Fruit fly (Drosophila melanogaster) whole organism, embryonic: ENCODE results near the gene pHCl-2.
A peak's percentile ranks its signal among the peaks of the same experiment; 100 is the strongest.

Source experiments
- Abd-B ChIP-seq: fragments of 200-800 bp; sonication (Bioruptor generic); optimal IDR thresholded peaks from 2 replicates; lab custom pipeline; 2018; ENCODE audit warnings: missing biosample characterization, mild to moderate bottlenecking, missing genetic modification characterization, moderate library complexity
- Bdp1 ChIP-seq: fragments of 200-800 bp; sonication (Bioruptor generic); optimal IDR thresholded peaks from 3 replicates; lab custom pipeline; 2016; ENCODE audit warnings: missing biosample characterization, missing genetic modification characterization
- CG10543 ChIP-seq: fragments of 200-800 bp; sonication (Bioruptor generic); optimal IDR thresholded peaks from 3 replicates; lab custom pipeline; 2017; ENCODE audit warnings: missing biosample characterization, mild to moderate bottlenecking, missing genetic modification characterization, moderate library complexity
- CG11085 ChIP-seq: fragments of 200-800 bp; sonication (Bioruptor generic); IDR thresholded peaks from 2 replicates; pipeline ENCODE4 v1.3.6; 2022; ENCODE audit warnings: missing biosample characterization, missing genetic modification characterization
- CG12104 ChIP-seq: fragments of 200-800 bp; sonication (Bioruptor generic); optimal IDR thresholded peaks from 3 replicates; lab custom pipeline; 2016; ENCODE audit warnings: missing biosample characterization, missing genetic modification characterization
- CG1233 ChIP-seq: fragments of 200-800 bp; sonication (Bioruptor generic); optimal IDR thresholded peaks from 4 replicates; lab custom pipeline; 2018; ENCODE audit warnings: missing biosample characterization, mild to moderate bottlenecking, missing genetic modification characterization
- CG15073 ChIP-seq: fragments of 200-800 bp; sonication (Bioruptor generic); optimal IDR thresholded peaks from 2 replicates; lab custom pipeline; 2016; ENCODE audit warnings: missing biosample characterization, missing genetic modification characterization
- CG17912 ChIP-seq: fragments of 200-800 bp; sonication (Bioruptor generic); optimal IDR thresholded peaks from 2 replicates; lab custom pipeline; 2018; ENCODE audit warnings: missing biosample characterization, mild to moderate bottlenecking, missing genetic modification characterization
- CG18011 ChIP-seq: fragments of 200-800 bp; sonication (Bioruptor generic); optimal IDR thresholded peaks from 2 replicates; lab custom pipeline; 2017; ENCODE audit warnings: missing biosample characterization, missing genetic modification characterization, mild to moderate bottlenecking, moderate library complexity, missing genotype
- CG30020 ChIP-seq: fragments of 200-800 bp; optimal IDR thresholded peaks from 2 replicates; lab custom pipeline; 2019; ENCODE audit warnings: missing biosample characterization, mild to moderate bottlenecking, missing genetic modification characterization, moderate library complexity
- CG30431 ChIP-seq: fragments of 200-800 bp; sonication (Bioruptor generic); optimal IDR thresholded peaks from 2 replicates; lab custom pipeline; 2017; ENCODE audit warnings: missing biosample characterization, missing genetic modification characterization
- CG31224 ChIP-seq: fragments of 200-800 bp; sonication (Bioruptor generic); IDR thresholded peaks from 2 replicates; pipeline ENCODE4 v1.3.6; 2022; ENCODE audit warnings: missing biosample characterization, missing genetic modification characterization
- CG31441 ChIP-seq: fragments of 200-800 bp; sonication (Bioruptor generic); IDR thresholded peaks from 2 replicates; pipeline ENCODE4 v1.3.6; 2022; ENCODE audit warnings: missing biosample characterization, missing genetic modification characterization
- CG34422 ChIP-seq: fragments of 200-800 bp; sonication (Bioruptor generic); IDR thresholded peaks from 3 replicates; pipeline ENCODE4 v1.3.6; 2022; ENCODE audit warnings: missing biosample characterization, missing genetic modification characterization
- CG3847 ChIP-seq: fragments of 200-800 bp; sonication (Bioruptor generic); IDR thresholded peaks from 2 replicates; pipeline ENCODE4 v1.3.6; 2022; ENCODE audit warnings: missing biosample characterization, missing genetic modification characterization
- CG3995 ChIP-seq: fragments of 200-800 bp; sonication (Bioruptor generic); optimal IDR thresholded peaks from 3 replicates; lab custom pipeline; 2016; ENCODE audit warnings: missing biosample characterization, missing genetic modification characterization
- CG42726 ChIP-seq: fragments of 200-800 bp; sonication (Bioruptor generic); IDR thresholded peaks from 2 replicates; pipeline ENCODE4 v1.3.6; 2022; ENCODE audit warnings: missing biosample characterization, missing genetic modification characterization; ENCODE audit not compliant: partially characterized antibody
- CG4328 ChIP-seq: fragments of 200-800 bp; sonication (Bioruptor generic); optimal IDR thresholded peaks from 3 replicates; lab custom pipeline; 2017; ENCODE audit warnings: missing biosample characterization, missing genetic modification reagents, missing genetic modification characterization
- CG4730 ChIP-seq: fragments of 200-800 bp; sonication (Bioruptor generic); IDR thresholded peaks from 2 replicates; pipeline ENCODE4 v1.3.6; 2022; ENCODE audit warnings: missing biosample characterization, missing genetic modification characterization
- CG5180 ChIP-seq: fragments of 200-800 bp; sonication (Bioruptor generic); optimal IDR thresholded peaks from 3 replicates; lab custom pipeline; 2017; ENCODE audit warnings: missing biosample characterization, missing genetic modification characterization, mild to moderate bottlenecking, moderate library complexity, missing genetic modification reagents
- CG6689 ChIP-seq: fragments of 200-800 bp; sonication (Bioruptor generic); IDR thresholded peaks from 2 replicates; pipeline ENCODE4 v1.3.6; 2022; ENCODE audit warnings: missing biosample characterization, missing genetic modification characterization
- CG6791 ChIP-seq: fragments of 200-800 bp; sonication (Bioruptor generic); IDR thresholded peaks from 3 replicates; pipeline ENCODE4 v1.3.6; 2022; ENCODE audit warnings: missing biosample characterization, missing genetic modification characterization; ENCODE audit not compliant: partially characterized antibody
- CG7271 ChIP-seq: fragments of 200-800 bp; sonication (Bioruptor generic); optimal IDR thresholded peaks from 2 replicates; lab custom pipeline; 2018; ENCODE audit warnings: missing biosample characterization, mild to moderate bottlenecking, missing genetic modification characterization, moderate library complexity
- CG7839 ChIP-seq: fragments of 200-800 bp; sonication (Bioruptor generic); optimal IDR thresholded peaks from 3 replicates; lab custom pipeline; 2018; ENCODE audit warnings: missing biosample characterization, mild to moderate bottlenecking, missing genetic modification characterization, moderate library complexity
- CG8281 ChIP-seq: fragments of 200-800 bp; sonication (Bioruptor generic); optimal IDR thresholded peaks from 2 replicates; lab custom pipeline; 2018; ENCODE audit warnings: missing biosample characterization, mild to moderate bottlenecking, missing genetic modification characterization, moderate library complexity
- CG9609 ChIP-seq: fragments of 200-800 bp; sonication (Bioruptor generic); optimal IDR thresholded peaks from 3 replicates; lab custom pipeline; 2016; ENCODE audit warnings: missing biosample characterization, missing genetic modification characterization
- Dref ChIP-seq: fragments of 200-800 bp; sonication (Bioruptor generic); IDR thresholded peaks from 2 replicates; pipeline ENCODE4 v1.3.6; 2022; ENCODE audit warnings: missing biosample characterization, missing genetic modification characterization
- H15 ChIP-seq: fragments of 200-800 bp; sonication (Bioruptor generic); IDR thresholded peaks from 3 replicates; pipeline ENCODE4 v1.3.6; 2022; ENCODE audit warnings: missing biosample characterization, missing genetic modification characterization
- Jarid2 ChIP-seq: fragments of 200-800 bp; sonication (Bioruptor generic); optimal IDR thresholded peaks from 3 replicates; lab custom pipeline; 2017; ENCODE audit warnings: mild to moderate bottlenecking, missing biosample characterization, missing genetic modification reagents, missing genetic modification characterization
- Mad ChIP-seq: fragments of 200-800 bp; sonication (Bioruptor generic); optimal IDR thresholded peaks from 2 replicates; lab custom pipeline; 2016; ENCODE audit warnings: missing biosample characterization, missing genetic modification characterization
- Meics ChIP-seq: fragments of 200-800 bp; sonication (Bioruptor generic); optimal IDR thresholded peaks from 2 replicates; lab custom pipeline; 2017; ENCODE audit warnings: missing biosample characterization, mild to moderate bottlenecking, missing genetic modification characterization
- Nf-YA ChIP-seq: fragments of 200-800 bp; sonication (Bioruptor generic); IDR thresholded peaks from 2 replicates; pipeline ENCODE4 v1.3.6; 2022; ENCODE audit warnings: missing biosample characterization, missing genetic modification characterization
- Rx ChIP-seq: fragments of 200-800 bp; sonication (Bioruptor generic); IDR thresholded peaks from 2 replicates; pipeline ENCODE4 v1.3.6; 2022; ENCODE audit warnings: missing biosample characterization, missing genetic modification characterization
- Spps ChIP-seq: fragments of 200-800 bp; sonication (Bioruptor generic); optimal IDR thresholded peaks from 2 replicates; lab custom pipeline; 2018; ENCODE audit warnings: missing biosample characterization, mild to moderate bottlenecking, missing genetic modification characterization
- cad ChIP-seq: fragments of >200 bp; optimal IDR thresholded peaks from 2 replicates; lab custom pipeline; 2017; ENCODE audit warnings: missing biosample characterization, missing genetic modification characterization
- corto ChIP-seq: fragments of 200-800 bp; sonication (Bioruptor generic); optimal IDR thresholded peaks from 2 replicates; lab custom pipeline; 2016; ENCODE audit warnings: missing biosample characterization, mild to moderate bottlenecking, missing genetic modification characterization, moderate library complexity
- dm ChIP-seq: fragments of 200-800 bp; sonication (Bioruptor generic); optimal IDR thresholded peaks from 3 replicates; lab custom pipeline; 2016; ENCODE audit warnings: missing biosample characterization, missing genetic modification characterization
- exex ChIP-seq: fragments of 200-800 bp; sonication (Bioruptor generic); optimal IDR thresholded peaks from 4 replicates; lab custom pipeline; 2018; ENCODE audit warnings: missing biosample characterization, mild to moderate bottlenecking, missing genetic modification characterization, moderate library complexity
- hkb ChIP-seq, 2 experiments: fragments of 200-800 bp in 1 of 2; fragments of >200 bp in 1 of 2; sonication (Bioruptor generic) in 1 of 2; IDR thresholded peaks in 1 of 2; optimal IDR thresholded peaks in 1 of 2; 2 replicates each; pipeline versions ENCODE4 v1.3.6 to Lab custom; 2017 to 2022; ENCODE audit warnings: missing biosample characterization in 1 of 2, missing genetic modification characterization in 1 of 2
- lab ChIP-seq: fragments of 200-800 bp; sonication (Bioruptor generic); optimal IDR thresholded peaks from 3 replicates; lab custom pipeline; 2017; ENCODE audit warnings: missing biosample characterization, missing genetic modification characterization, mild to moderate bottlenecking, moderate library complexity, missing genetic modification reagents
- pho ChIP-seq: fragments of 200-800 bp; sonication (Bioruptor generic); optimal IDR thresholded peaks from 2 replicates; lab custom pipeline; 2016; ENCODE audit warnings: missing biosample characterization, missing genetic modification characterization
- ro ChIP-seq: fragments of 200-800 bp; sonication (Bioruptor generic); IDR thresholded peaks from 2 replicates; pipeline ENCODE4 v1.3.6; 2022; ENCODE audit warnings: missing biosample characterization, missing genetic modification characterization
- seq ChIP-seq: fragments of 200-800 bp; sonication (Bioruptor generic); IDR thresholded peaks from 2 replicates; pipeline ENCODE4 v1.3.6; 2022; ENCODE audit warnings: missing biosample characterization, missing genetic modification characterization
- sim ChIP-seq: fragments of 200-800 bp; sonication (Bioruptor generic); IDR thresholded peaks from 2 replicates; pipeline ENCODE4 v1.3.6; 2022; ENCODE audit warnings: missing biosample characterization, missing genetic modification characterization
- ssp ChIP-seq: fragments of 200-800 bp; sonication (Bioruptor generic); IDR thresholded peaks from 2 replicates; pipeline ENCODE4 v1.3.6; 2022; ENCODE audit warnings: missing biosample characterization, missing genetic modification characterization
- tgo ChIP-seq: fragments of 200-800 bp; sonication (Bioruptor generic); IDR thresholded peaks from 3 replicates; pipeline ENCODE4 v1.3.6; 2022; ENCODE audit warnings: missing biosample characterization, missing genetic modification characterization
- wdn ChIP-seq: fragments of 200-800 bp; sonication (Bioruptor generic); IDR thresholded peaks from 2 replicates; pipeline ENCODE4 v1.3.6; 2022; ENCODE audit warnings: missing biosample characterization, missing genetic modification characterization
- z ChIP-seq: fragments of 200-800 bp; sonication (Bioruptor generic); IDR thresholded peaks from 3 replicates; pipeline ENCODE4 v1.3.6; 2022; ENCODE audit warnings: missing biosample characterization, missing genetic modification characterization

pHCl-2 gene

dm6 chr3R:31252093-31252962, 52.9 kb downstream of the pHCl-2 start, which contains the start of the genes qless and mRpL32 (continued):
- peak; percentile 35 for TF ChIP-seq dm (GFP tag; lab: Kevin White, UChicago)
- TF ChIP-seq CG3847 (GFP tag; lab: Robert Waterston, UW): peak; percentile 34
- TF ChIP-seq pho (GFP tag; lab: Kevin White, UChicago): peak; percentile 1
- no peak for TF ChIP-seq hkb (optimal IDR thresholded peaks at IDR 0.05; lab: Kevin White, UChicago)
- peak; percentile 80 for TF ChIP-seq hkb (GFP tag; IDR thresholded peaks at IDR 0.05; lab: Robert Waterston, UW)
- TF ChIP-seq Rx: peak; percentile 72
- TF ChIP-seq CG18011 (GFP tag; lab: Kevin White, UChicago): peak; percentile 29
- peak; percentile 59 for TF ChIP-seq Dref (GFP tag; lab: Robert Waterston, UW)
- TF ChIP-seq Jarid2 (GFP tag; lab: Kevin White, UChicago): no peak
- no peak for TF ChIP-seq cad (GFP tag; lab: Kevin White, UChicago)
- peak; percentile 65 for TF ChIP-seq CG3995 (GFP tag; lab: Kevin White, UChicago)
- TF ChIP-seq CG7839 (tag; lab: Kevin White, UChicago): no peak
- peak; percentile 47; the same call in 1 of the 2 replicates for TF ChIP-seq CG31441 (GFP tag; lab: Robert Waterston, UW)
- peak; percentile 70 for TF ChIP-seq ssp (GFP tag; lab: Robert Waterston, UW)
- no peak for TF ChIP-seq z (GFP tag; lab: Robert Waterston, UW)
- TF ChIP-seq CG11085 (GFP tag; lab: Robert Waterston, UW): peak; percentile 51; the same call in 1 of the 2 replicates
- TF ChIP-seq Abd-B (GFP tag; lab: Kevin White, UChicago): no peak
- TF ChIP-seq CG1233 (GFP tag; lab: Kevin White, UChicago): no peak
- TF ChIP-seq Bdp1 (GFP tag; lab: Kevin White, UChicago): peak; percentile 26
- TF ChIP-seq CG30020 (tag; lab: Kevin White, UChicago): peak; percentile 15
- peak; percentile 80 for TF ChIP-seq H15 (GFP tag; lab: Robert Waterston, UW)
- no peak for TF ChIP-seq CG5180 (GFP tag; lab: Kevin White, UChicago)
- TF ChIP-seq lab (GFP tag; lab: Kevin White, UChicago): no peak
- no peak for TF ChIP-seq ro
- TF ChIP-seq corto (GFP tag; lab: Kevin White, UChicago): no peak
- TF ChIP-seq exex (tag; lab: Kevin White, UChicago): no peak
- TF ChIP-seq CG42726: no peak
- no peak for TF ChIP-seq Mad
- TF ChIP-seq tgo (GFP tag; lab: Robert Waterston, UW): peak; percentile 89
- peak; percentile 92 for TF ChIP-seq CG34422 (GFP tag; lab: Robert Waterston, UW)
- peak; percentile 88 for TF ChIP-seq CG6689 (GFP tag; lab: Robert Waterston, UW)
- TF ChIP-seq sim (GFP tag; lab: Robert Waterston, UW): 0 out of 2 replicates have a peak, but pooled peaks have one; percentile 36
- TF ChIP-seq CG4730 (GFP tag; lab: Robert Waterston, UW): peak; percentile 76
- TF ChIP-seq wdn (GFP tag; lab: Robert Waterston, UW): no peak
- peak; percentile 71 for TF ChIP-seq CG31224 (GFP tag; lab: Robert Waterston, UW)
- TF ChIP-seq CG6791 (GFP tag; lab: Robert Waterston, UW): peak; percentile 22; the same call in 1 of the 3 replicates
- TF ChIP-seq CG17912: no peak
- TF ChIP-seq CG12104 (GFP tag; lab: Kevin White, UChicago): peak; percentile 6
- TF ChIP-seq seq (GFP tag; lab: Robert Waterston, UW): no peak
- TF ChIP-seq CG7271 (tag; lab: Kevin White, UChicago): no peak
- TF ChIP-seq Nf-YA (GFP tag; lab: Robert Waterston, UW): peak; percentile 39; the same call in 1 of the 2 replicates
- TF ChIP-seq CG9609 (GFP tag; lab: Kevin White, UChicago): peak; percentile 26
- no peak for TF ChIP-seq CG8281 (tag; lab: Kevin White, UChicago)
- TF ChIP-seq CG4328 (GFP tag; lab: Kevin White, UChicago): no peak
- TF ChIP-seq CG15073: no peak
- no peak for TF ChIP-seq CG30431
- no peak for TF ChIP-seq CG10543
- TF ChIP-seq Meics: no peak
- TF ChIP-seq Spps (tag; lab: Kevin White, UChicago): peak; percentile 26
